Worm (Caenorhabditis elegans) whole organism, L1 larva: ENCODE results near the gene C56G2.4.

Experiments
- C04F5.9 ChIP-seq: sonication (generic microtip); optimal IDR thresholded peaks from 2 replicates; lab custom pipeline; 2016; ENCODE audit warnings: missing genetic modification characterization, missing compliant biosample characterization
- aha-1 ChIP-seq: fragments of 150-350 bp; optimal IDR thresholded peaks from 2 replicates; lab custom pipeline; 2014; ENCODE audit warnings: missing biosample characterization, missing genetic modification characterization
- alr-1 ChIP-seq: fragments of 200-800 bp; sonication (Bioruptor generic); optimal IDR thresholded peaks from 2 replicates; lab custom pipeline; 2018; ENCODE audit warnings: borderline replicate concordance, mild to moderate bottlenecking, missing genetic modification characterization, missing compliant biosample characterization
- aly-2 ChIP-seq: fragments of 150-350 bp; optimal IDR thresholded peaks from 2 replicates; lab custom pipeline; 2014; ENCODE audit warnings: missing biosample characterization, missing genetic modification characterization
- ama-1 ChIP-seq: fragments of 150-350 bp; optimal IDR thresholded peaks from 2 replicates; lab custom pipeline; 2014
- ceh-8 ChIP-seq: fragments of 200-800 bp; sonication (Bioruptor generic); optimal IDR thresholded peaks from 2 replicates; lab custom pipeline; 2018; ENCODE audit warnings: mild to moderate bottlenecking, missing genetic modification characterization, moderate library complexity, missing compliant biosample characterization
- ceh-82 ChIP-seq, 3 experiments: fragments of 150-350 bp in 1 of 3; sonication (generic microtip) in 2 of 3; optimal IDR thresholded peaks; 2 replicates each; lab custom pipeline; 2014 to 2017; ENCODE audit warnings: missing biosample characterization in 3 of 3, missing genetic modification characterization in 3 of 3
- ceh-88 ChIP-seq: fragments of 200-800 bp; sonication (Bioruptor generic); IDR thresholded peaks from 2 replicates; pipeline ENCODE4 v1.3.6; 2022; ENCODE audit warnings: missing genetic modification characterization, missing compliant biosample characterization
- ceh-90 ChIP-seq: sonication (generic microtip); optimal IDR thresholded peaks from 2 replicates; lab custom pipeline; 2016; ENCODE audit warnings: missing genetic modification characterization, missing compliant biosample characterization
- ces-1 ChIP-seq: fragments of 150-350 bp; optimal IDR thresholded peaks from 2 replicates; lab custom pipeline; 2014; ENCODE audit warnings: missing biosample characterization, missing genetic modification reagents, missing genetic modification characterization
- dpl-1 ChIP-seq, 3 experiments: fragments of 150-350 bp in 2 of 3; sonication (generic microtip) in 1 of 3; optimal IDR thresholded peaks; 2 replicates each; lab custom pipeline; 2014 to 2017; ENCODE audit warnings: missing biosample characterization in 3 of 3, missing genetic modification characterization in 3 of 3, missing genetic modification reagents in 3 of 3
- dsc-1 ChIP-seq: sonication (generic microtip); optimal IDR thresholded peaks from 2 replicates; lab custom pipeline; 2016; ENCODE audit warnings: mild to moderate bottlenecking, missing genetic modification characterization, missing compliant biosample characterization
- efl-3 ChIP-seq: fragments of 200-800 bp; sonication (Bioruptor generic); optimal IDR thresholded peaks from 2 replicates; lab custom pipeline; 2018; ENCODE audit warnings: mild to moderate bottlenecking, missing genetic modification characterization, missing compliant biosample characterization
- egl-13 ChIP-seq: sonication (generic microtip); optimal IDR thresholded peaks from 2 replicates; lab custom pipeline; 2016; ENCODE audit warnings: missing genotype, missing genetic modification reagents, missing genetic modification characterization, missing compliant biosample characterization
- egl-27 ChIP-seq, 2 experiments: fragments of 150-350 bp in 1 of 2; sonication (generic microtip); optimal IDR thresholded peaks; 3 replicates each; lab custom pipeline; 2017 to 2018; ENCODE audit warnings: missing biosample characterization in 2 of 2, missing genetic modification characterization in 2 of 2, missing genetic modification reagents in 2 of 2
- elt-2 ChIP-seq: sonication (generic microtip); optimal IDR thresholded peaks from 2 replicates; lab custom pipeline; 2016; ENCODE audit warnings: missing genetic modification characterization, mild to moderate bottlenecking, inconsistent platforms, missing compliant biosample characterization, missing genetic modification reagents
- fkh-4 ChIP-seq: sonication (generic microtip); optimal IDR thresholded peaks from 2 replicates; lab custom pipeline; 2016; ENCODE audit warnings: missing compliant biosample characterization, missing genetic modification characterization, borderline replicate concordance
- fkh-8 ChIP-seq: sonication (generic microtip); optimal IDR thresholded peaks from 2 replicates; lab custom pipeline; 2016; ENCODE audit warnings: mild to moderate bottlenecking, missing genetic modification characterization, missing compliant biosample characterization
- grh-1 ChIP-seq: fragments of 200-800 bp; sonication (Bioruptor generic); IDR thresholded peaks from 2 replicates; pipeline ENCODE4 v1.3.6; 2022; ENCODE audit warnings: missing genetic modification reagents, missing genetic modification characterization, missing compliant biosample characterization
- hlh-17 ChIP-seq: fragments of 200-800 bp; sonication (Bioruptor generic); optimal IDR thresholded peaks from 2 replicates; lab custom pipeline; 2018; ENCODE audit warnings: missing genetic modification characterization, mild to moderate bottlenecking, missing compliant biosample characterization, moderate library complexity, borderline replicate concordance
- hlh-4 ChIP-seq: sonication (generic microtip); optimal IDR thresholded peaks from 2 replicates; lab custom pipeline; 2016; ENCODE audit warnings: mild to moderate bottlenecking, missing genetic modification characterization, missing compliant biosample characterization
- hpl-2 ChIP-seq: fragments of 150-350 bp; optimal IDR thresholded peaks from 2 replicates; lab custom pipeline; 2014; ENCODE audit warnings: missing biosample characterization, missing genetic modification reagents, missing genetic modification characterization
- irx-1 ChIP-seq: sonication (generic microtip); optimal IDR thresholded peaks from 2 replicates; lab custom pipeline; 2016; ENCODE audit warnings: missing genetic modification characterization, missing compliant biosample characterization
- isw-1 ChIP-seq: fragments of 200-800 bp; sonication (Bioruptor generic); IDR thresholded peaks from 2 replicates; pipeline ENCODE4 v1.3.6; 2022; ENCODE audit warnings: missing genetic modification characterization, missing compliant biosample characterization
- lin-15B ChIP-seq: fragments of 150-350 bp; sonication (generic microtip); optimal IDR thresholded peaks from 3 replicates; lab custom pipeline; 2014; ENCODE audit warnings: missing biosample characterization, missing genetic modification characterization
- lin-35 ChIP-seq, 2 experiments: fragments of 150-350 bp; optimal IDR thresholded peaks; 2 replicates each; lab custom pipeline; 2014; ENCODE audit warnings: missing biosample characterization in 2 of 2, missing genetic modification characterization in 2 of 2, missing genetic modification reagents in 2 of 2
- lin-39 ChIP-seq: fragments of 150-350 bp; optimal IDR thresholded peaks from 2 replicates; lab custom pipeline; 2014; ENCODE audit warnings: missing biosample characterization, missing genetic modification reagents, missing genetic modification characterization
- lir-3 ChIP-seq: sonication (generic microtip); optimal IDR thresholded peaks from 2 replicates; lab custom pipeline; 2016; ENCODE audit warnings: mild to moderate bottlenecking, missing genetic modification characterization, moderate library complexity, missing compliant biosample characterization; ENCODE audit not compliant: poor library complexity
- mef-2 ChIP-seq: fragments of 150-350 bp; optimal IDR thresholded peaks from 2 replicates; lab custom pipeline; 2014; ENCODE audit warnings: missing biosample characterization, missing genetic modification characterization
- nhr-11 ChIP-seq: fragments of 150-350 bp; optimal IDR thresholded peaks from 2 replicates; lab custom pipeline; 2014; ENCODE audit warnings: missing biosample characterization, missing genetic modification characterization
- nhr-20 ChIP-seq: sonication (generic microtip); optimal IDR thresholded peaks from 2 replicates; lab custom pipeline; 2016; ENCODE audit warnings: mild to moderate bottlenecking, missing genetic modification characterization, missing compliant biosample characterization
- nhr-237 ChIP-seq: fragments of 150-350 bp; optimal IDR thresholded peaks from 2 replicates; lab custom pipeline; 2014; ENCODE audit warnings: missing biosample characterization, missing genetic modification characterization
- nhr-76 ChIP-seq: sonication (generic microtip); optimal IDR thresholded peaks from 2 replicates; lab custom pipeline; 2017; ENCODE audit warnings: missing biosample characterization, missing genetic modification characterization
- nhr-77 ChIP-seq: fragments of 150-350 bp; optimal IDR thresholded peaks from 2 replicates; lab custom pipeline; 2014; ENCODE audit warnings: missing biosample characterization, missing genetic modification characterization
- nhr-85 ChIP-seq: sonication (generic microtip); peaks from one replicate; lab custom pipeline; 2016; ENCODE audit warnings: missing genetic modification characterization, inconsistent platforms, missing compliant biosample characterization
- pqm-1 ChIP-seq: sonication (generic microtip); optimal IDR thresholded peaks from 3 replicates; lab custom pipeline; 2017; ENCODE audit warnings: missing biosample characterization, missing genetic modification characterization
- skn-1 ChIP-seq: fragments of 150-350 bp; optimal IDR thresholded peaks from 2 replicates; lab custom pipeline; 2014; ENCODE audit warnings: missing biosample characterization, missing genetic modification characterization
- snpc-4 ChIP-seq: fragments of 150-350 bp; optimal IDR thresholded peaks from 2 replicates; lab custom pipeline; 2014; ENCODE audit warnings: missing biosample characterization, missing genetic modification characterization
- sup-37 ChIP-seq: fragments of 200-800 bp; sonication (Bioruptor generic); optimal IDR thresholded peaks from 2 replicates; lab custom pipeline; 2018; ENCODE audit warnings: mild to moderate bottlenecking, missing genetic modification characterization, missing compliant biosample characterization
- tbx-2 ChIP-seq: sonication (generic microtip); optimal IDR thresholded peaks from 2 replicates; lab custom pipeline; 2016; ENCODE audit warnings: missing genetic modification characterization, missing compliant biosample characterization
- unc-130 ChIP-seq: fragments of 150-350 bp; optimal IDR thresholded peaks from 2 replicates; lab custom pipeline; 2017; ENCODE audit warnings: missing biosample characterization, missing genetic modification characterization, inconsistent platforms
- unc-30 ChIP-seq: sonication (generic microtip); optimal IDR thresholded peaks from 2 replicates; lab custom pipeline; 2017; ENCODE audit warnings: missing biosample characterization, missing genetic modification characterization
- unc-98 ChIP-seq: fragments of 200-800 bp; sonication (Bioruptor generic); IDR thresholded peaks from 2 replicates; pipeline ENCODE4 v1.3.6; 2022; ENCODE audit warnings: missing genetic modification characterization, missing compliant biosample characterization
- vab-15 ChIP-seq: sonication (generic microtip); optimal IDR thresholded peaks from 2 replicates; lab custom pipeline; 2017; ENCODE audit warnings: missing genotype, mild to moderate bottlenecking, missing genetic modification characterization, missing compliant biosample characterization
- xbp-1 ChIP-seq: sonication (generic microtip); optimal IDR thresholded peaks from 2 replicates; lab custom pipeline; 2016; ENCODE audit warnings: missing genetic modification characterization, missing compliant biosample characterization
- zag-1 ChIP-seq: fragments of 150-350 bp; optimal IDR thresholded peaks from 2 replicates; lab custom pipeline; 2014; ENCODE audit warnings: missing biosample characterization, missing genetic modification characterization
- zip-4 ChIP-seq: fragments of 200-800 bp; sonication (Bioruptor generic); optimal IDR thresholded peaks from 2 replicates; lab custom pipeline; 2018; ENCODE audit warnings: mild to moderate bottlenecking, missing genetic modification characterization, moderate library complexity, missing compliant biosample characterization
- ztf-4 ChIP-seq: fragments of 150-350 bp; optimal IDR thresholded peaks from 2 replicates; lab custom pipeline; 2014; ENCODE audit warnings: missing biosample characterization, missing genetic modification characterization

The C56G2.4 gene

DNA sequence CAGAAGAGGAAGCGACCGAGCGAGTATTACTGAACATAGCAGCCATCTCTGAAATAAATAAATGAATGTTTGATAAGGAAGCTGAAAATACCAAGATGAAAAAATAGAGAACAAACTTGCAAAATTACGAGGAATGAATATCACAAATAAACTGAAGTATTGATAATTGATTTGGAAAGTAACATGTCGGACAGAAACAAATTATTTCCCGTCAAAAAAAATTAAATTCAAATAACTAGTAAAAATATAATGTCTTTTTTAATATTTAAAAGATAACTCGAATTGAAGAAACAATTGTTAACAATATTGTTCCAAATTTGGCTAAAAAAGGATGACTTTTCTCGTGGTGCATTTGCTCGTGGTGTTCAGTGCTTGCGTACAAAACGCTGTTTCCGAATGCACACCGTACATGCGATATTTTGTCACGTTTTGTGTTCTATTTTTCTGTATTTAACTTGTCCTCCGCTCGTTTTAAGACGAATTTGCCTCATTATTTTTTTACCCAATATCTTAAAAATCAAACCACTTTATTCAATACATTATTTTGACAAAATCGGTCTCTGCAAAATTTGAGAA lies 10.4 kb downstream of the C56G2.4 start, which contains the start of gene rpn-13 (continued):
- TF ChIP-seq grh-1 (GFP tag; lab: Robert Waterston, UW) (no peak), ztf-4 (no peak), isw-1 (GFP tag; lab: Robert Waterston, UW) (no peak), nhr-77 (tag; lab: Kevin White, UChicago) (no peak), zip-4 (GFP tag; lab: Kevin White, UChicago) (no peak), lir-3 (tag; lab: Kevin White, UChicago) (no peak), irx-1 (tag; lab: Kevin White, UChicago) (no peak)

ce11 chrIII:6343229-6343628 lies 11.7 kb downstream of the C56G2.4 start, which contains the start of gene C56G2.9:
C56G2.9 (minus strand) TSS chrIII:6343329.
- TF ChIP-seq hlh-4, result no peak
- no peak for TF ChIP-seq ceh-82 (tag; optimal IDR thresholded peaks at IDR 0.05; lab: Kevin White, UChicago)
- TF ChIP-seq zag-1, result no peak
- no peak for TF ChIP-seq lin-35 (GFP tag; optimal IDR thresholded peaks at IDR 0.05; lab: Kevin White, UChicago)
- TF ChIP-seq tbx-2, result no peak
- no peak for TF ChIP-seq lin-15B
- TF ChIP-seq fkh-8 (tag; lab: Kevin White, UChicago), result no peak
- TF ChIP-seq egl-27 (tag; optimal IDR thresholded peaks at IDR 0.05; lab: Kevin White, UChicago), result no peak
- no peak for TF ChIP-seq mef-2 (tag; lab: Kevin White, UChicago)
- no peak for TF ChIP-seq nhr-237 (tag; lab: Kevin White, UChicago)
- no peak for TF ChIP-seq ceh-8 (GFP tag; lab: Kevin White, UChicago)
- no peak for TF ChIP-seq egl-13 (tag; lab: Kevin White, UChicago)
- no peak for TF ChIP-seq efl-3 (GFP tag; lab: Kevin White, UChicago)
- TF ChIP-seq dpl-1 (GFP tag; optimal IDR thresholded peaks at IDR 0.05; lab: Kevin White, UChicago), result no peak
- no peak for TF ChIP-seq dsc-1 (tag; lab: Kevin White, UChicago)
- TF ChIP-seq C04F5.9 (tag; lab: Kevin White, UChicago), result no peak
- no peak for TF ChIP-seq nhr-77 (tag; lab: Kevin White, UChicago)
- TF ChIP-seq ama-1 (lab: Kevin White, UChicago), result no peak

ce11 chrIII:6344737-6345136 lies 13.2 kb downstream of the C56G2.4 start:
- TF ChIP-seq unc-130 (tag; lab: Kevin White, UChicago) (peak; percentile 69), nhr-20 (peak; percentile 94), alr-1 (tag; lab: Kevin White, UChicago) (no peak), aha-1 (no peak), aly-2 (tag; lab: Kevin White, UChicago) (peak; percentile 88), mef-2 (tag; lab: Kevin White, UChicago) (no peak), lin-39 (peak; percentile 33), fkh-4 (tag; lab: Kevin White, UChicago) (peak; percentile 44), vab-15 (tag; lab: Kevin White, UChicago) (no peak), pqm-1 (no peak), zag-1 (peak; percentile 84), nhr-237 (tag; lab: Kevin White, UChicago) (peak; percentile 52), nhr-85 (tag; lab: Kevin White, UChicago) (peak; percentile 94), lin-15B (peak; percentile 51), hpl-2 (GFP tag; lab: Kevin White, UChicago) (peak; percentile 73), unc-98 (GFP tag; lab: Robert Waterston, UW) (0 out of 2 replicates have a peak, but pooled peaks have one; percentile 26), ceh-88 (GFP tag; lab: Robert Waterston, UW) (no peak), unc-30 (tag; lab: Kevin White, UChicago) (no peak), nhr-11 (no peak), grh-1 (GFP tag; lab: Robert Waterston, UW) (peak; percentile 55; the same call in 1 of the 2 replicates), efl-3 (GFP tag; lab: Kevin White, UChicago) (no peak), elt-2 (tag; lab: Kevin White, UChicago) (peak; percentile 39), ces-1 (GFP tag; lab: Kevin White, UChicago) (no peak), hlh-17 (no peak), egl-13 (tag; lab: Kevin White, UChicago) (no peak), nhr-76 (tag; lab: Kevin White, UChicago) (no peak), snpc-4 (tag; lab: Kevin White, UChicago) (peak; percentile 70), lin-35 (GFP tag; optimal IDR thresholded peaks at IDR 0.05; lab: Kevin White, UChicago) (peak; percentile 84 to 87), xbp-1 (tag; lab: Kevin White, UChicago) (peak; percentile 80), ceh-90 (peak; percentile 21), sup-37 (peak; percentile 74), dpl-1 (GFP tag; optimal IDR thresholded peaks at IDR 0.05; lab: Kevin White, UChicago) (peak; percentile 68 to 79 (median 78)), skn-1 (peak; percentile 66)
